Fruit fly (Drosophila melanogaster) whole organism, embryonic: Measurements from ENCODE around the gene Bro.

Source experiments
- Asciz ChIP-seq: fragments of 200-800 bp; sonication (Bioruptor generic); optimal IDR thresholded peaks from 2 replicates; lab custom pipeline; 2017; ENCODE audit warnings: missing biosample characterization, mild to moderate bottlenecking, missing genetic modification characterization, missing genetic modification reagents
- Awh ChIP-seq: fragments of 200-800 bp; sonication (Bioruptor generic); IDR thresholded peaks from 2 replicates; pipeline ENCODE4, ENCODE4 v1.3.6; 2022; ENCODE audit warnings: missing biosample characterization, missing genetic modification characterization
- BEAF-32 ChIP-seq: fragments of 200-800 bp; sonication (Bioruptor generic); optimal IDR thresholded peaks from 3 replicates; lab custom pipeline; 2017; ENCODE audit warnings: missing biosample characterization, missing genetic modification characterization, mild to moderate bottlenecking, moderate library complexity, missing genetic modification reagents
- CG10267 ChIP-seq: fragments of 200-800 bp; sonication (Bioruptor generic); optimal IDR thresholded peaks from 2 replicates; lab custom pipeline; 2018; ENCODE audit warnings: missing biosample characterization, mild to moderate bottlenecking, missing genetic modification characterization, moderate library complexity
- CG10366 ChIP-seq: fragments of 200-800 bp; sonication (Bioruptor generic); IDR thresholded peaks from 2 replicates; pipeline ENCODE4 v1.3.6; 2022; ENCODE audit warnings: missing biosample characterization, missing genetic modification characterization
- CG11247 ChIP-seq: fragments of 200-800 bp; sonication (Bioruptor generic); IDR thresholded peaks from 2 replicates; pipeline ENCODE4 v1.3.6; 2022; ENCODE audit warnings: missing biosample characterization, missing genetic modification characterization
- CG12219 ChIP-seq: fragments of 200-800 bp; sonication (Bioruptor generic); optimal IDR thresholded peaks from 3 replicates; lab custom pipeline; 2018; ENCODE audit warnings: missing biosample characterization, mild to moderate bottlenecking, missing genetic modification characterization
- CG13424 ChIP-seq: fragments of 200-800 bp; sonication (Bioruptor generic); optimal IDR thresholded peaks from 2 replicates; lab custom pipeline; 2019; ENCODE audit warnings: missing biosample characterization, mild to moderate bottlenecking, missing genetic modification characterization, moderate library complexity
- CG14050 ChIP-seq: fragments of 200-800 bp; sonication (Bioruptor generic); IDR thresholded peaks from 3 replicates; pipeline ENCODE4 v1.3.6; 2022; ENCODE audit warnings: missing biosample characterization, missing genetic modification characterization
- CG14710 ChIP-seq: fragments of 200-800 bp; sonication (Bioruptor generic); optimal IDR thresholded peaks from 3 replicates; lab custom pipeline; 2019; ENCODE audit warnings: missing biosample characterization, mild to moderate bottlenecking, missing genetic modification characterization, moderate library complexity
- CG15601 ChIP-seq: fragments of 200-800 bp; sonication (Bioruptor generic); optimal IDR thresholded peaks from 3 replicates; lab custom pipeline; 2019; ENCODE audit warnings: missing biosample characterization, mild to moderate bottlenecking, missing genetic modification characterization, moderate library complexity
- CG17802 ChIP-seq: fragments of 200-800 bp; sonication (Bioruptor generic); optimal IDR thresholded peaks from 2 replicates; lab custom pipeline; 2018; ENCODE audit warnings: missing biosample characterization, mild to moderate bottlenecking, missing genetic modification characterization, moderate library complexity
- CG17829 ChIP-seq: fragments of 200-800 bp; optimal IDR thresholded peaks from 2 replicates; lab custom pipeline; 2019; ENCODE audit warnings: missing biosample characterization, mild to moderate bottlenecking, missing genetic modification characterization, moderate library complexity
- CG2202 ChIP-seq: fragments of 200-800 bp; sonication (Bioruptor generic); optimal IDR thresholded peaks from 2 replicates; lab custom pipeline; 2018; ENCODE audit warnings: missing biosample characterization, mild to moderate bottlenecking, missing genetic modification characterization
- CG31441 ChIP-seq: fragments of 200-800 bp; sonication (Bioruptor generic); IDR thresholded peaks from 2 replicates; pipeline ENCODE4 v1.3.6; 2022; ENCODE audit warnings: missing biosample characterization, missing genetic modification characterization
- CG3847 ChIP-seq: fragments of 200-800 bp; sonication (Bioruptor generic); IDR thresholded peaks from 2 replicates; pipeline ENCODE4 v1.3.6; 2022; ENCODE audit warnings: missing biosample characterization, missing genetic modification characterization
- CG4617 ChIP-seq: fragments of 200-800 bp; sonication (Bioruptor generic); optimal IDR thresholded peaks from 3 replicates; lab custom pipeline; 2016; ENCODE audit warnings: missing biosample characterization, missing genetic modification characterization, borderline replicate concordance
- CG6175 ChIP-seq: fragments of 200-800 bp; sonication (Bioruptor generic); IDR thresholded peaks from 3 replicates; pipeline ENCODE4 v1.3.6; 2022; ENCODE audit warnings: missing biosample characterization, missing genetic modification characterization
- CG6654 ChIP-seq: fragments of 200-800 bp; sonication (Bioruptor generic); optimal IDR thresholded peaks from 2 replicates; lab custom pipeline; 2017; ENCODE audit warnings: missing biosample characterization, mild to moderate bottlenecking, missing genetic modification characterization
- CG6689 ChIP-seq: fragments of 200-800 bp; sonication (Bioruptor generic); IDR thresholded peaks from 2 replicates; pipeline ENCODE4 v1.3.6; 2022; ENCODE audit warnings: missing biosample characterization, missing genetic modification characterization
- CG7786 ChIP-seq: fragments of 200-800 bp; sonication (Bioruptor generic); optimal IDR thresholded peaks from 2 replicates; lab custom pipeline; 2016; ENCODE audit warnings: missing biosample characterization, missing genetic modification characterization
- CG7928 ChIP-seq: fragments of 200-800 bp; sonication (Bioruptor generic); optimal IDR thresholded peaks from 2 replicates; lab custom pipeline; 2017; ENCODE audit warnings: missing biosample characterization, mild to moderate bottlenecking, missing genetic modification characterization
- CG8478 ChIP-seq: fragments of >200 bp; optimal IDR thresholded peaks from 2 replicates; lab custom pipeline; 2018
- CG9215 ChIP-seq: fragments of 200-800 bp; sonication (Bioruptor generic); IDR thresholded peaks from 2 replicates; pipeline ENCODE4 v1.3.6; 2022; ENCODE audit warnings: missing biosample characterization, missing genetic modification characterization
- CG9437 ChIP-seq: fragments of 200-800 bp; sonication (Bioruptor generic); optimal IDR thresholded peaks from 2 replicates; lab custom pipeline; 2018; ENCODE audit warnings: missing biosample characterization, mild to moderate bottlenecking, missing genetic modification characterization
- CG9797 ChIP-seq: fragments of 200-800 bp; sonication (Bioruptor generic); optimal IDR thresholded peaks from 3 replicates; lab custom pipeline; 2018; ENCODE audit warnings: missing biosample characterization, mild to moderate bottlenecking, missing genetic modification characterization
- Dip2 ChIP-seq: fragments of 200-800 bp; sonication (Bioruptor generic); IDR thresholded peaks from 2 replicates; pipeline ENCODE4 v1.3.6; 2022; ENCODE audit warnings: missing biosample characterization, missing genetic modification characterization
- Ets97D ChIP-seq: fragments of 200-800 bp; sonication (Bioruptor generic); optimal IDR thresholded peaks from 3 replicates; lab custom pipeline; 2016; ENCODE audit warnings: missing biosample characterization, missing genetic modification characterization
- HHEX ChIP-seq: fragments of 200-800 bp; sonication (Bioruptor generic); optimal IDR thresholded peaks from 3 replicates; lab custom pipeline; 2017; ENCODE audit warnings: missing biosample characterization, mild to moderate bottlenecking, missing genetic modification characterization, missing genetic modification reagents
- Myb ChIP-seq: fragments of 200-800 bp; sonication (Bioruptor generic); optimal IDR thresholded peaks from 2 replicates; lab custom pipeline; 2016; ENCODE audit warnings: missing biosample characterization, missing genetic modification characterization
- Opbp ChIP-seq: fragments of 200-800 bp; sonication (Bioruptor generic); IDR thresholded peaks from 3 replicates; pipeline ENCODE4 v1.3.6; 2022; ENCODE audit warnings: missing biosample characterization, missing genetic modification characterization; ENCODE audit not compliant: partially characterized antibody
- Side ChIP-seq: fragments of 200-800 bp; sonication (Bioruptor generic); optimal IDR thresholded peaks from 2 replicates; lab custom pipeline; 2016; ENCODE audit warnings: missing biosample characterization, missing genetic modification characterization
- Stat92E ChIP-seq, 3 experiments: fragments of >200 bp in 2 of 3; fragments of 200-800 bp in 1 of 3; sonication (Bioruptor generic) in 1 of 3; optimal IDR thresholded peaks; 2 replicates each; lab custom pipeline; 2017 to 2019; ENCODE audit warnings: missing biosample characterization in 3 of 3, missing genetic modification characterization in 3 of 3, mild to moderate bottlenecking in 1 of 3, moderate library complexity in 1 of 3
- Usf ChIP-seq: fragments of 200-800 bp; sonication (Bioruptor generic); optimal IDR thresholded peaks from 2 replicates; lab custom pipeline; 2017; ENCODE audit warnings: missing genotype, missing biosample characterization, missing genetic modification characterization
- ase ChIP-seq: fragments of 200-800 bp; sonication (Bioruptor generic); IDR thresholded peaks from 3 replicates; pipeline ENCODE4 v1.3.6; 2022; ENCODE audit warnings: missing biosample characterization, missing genetic modification characterization
- ash1 ChIP-seq: fragments of 200-800 bp; sonication (Bioruptor generic); optimal IDR thresholded peaks from 2 replicates; lab custom pipeline; 2018; ENCODE audit warnings: missing biosample characterization, mild to moderate bottlenecking, missing genetic modification characterization
- bab2 ChIP-seq: fragments of 200-800 bp; sonication (Bioruptor generic); optimal IDR thresholded peaks from 2 replicates; lab custom pipeline; 2016; ENCODE audit warnings: missing biosample characterization, missing genetic modification characterization
- bcd ChIP-seq: fragments of 200-800 bp; sonication (Bioruptor generic); optimal IDR thresholded peaks from 2 replicates; lab custom pipeline; 2017; ENCODE audit warnings: missing biosample characterization, mild to moderate bottlenecking, missing genetic modification characterization
- dimm ChIP-seq: fragments of 200-800 bp; sonication (Bioruptor generic); IDR thresholded peaks from 2 replicates; pipeline ENCODE4 v1.3.6; 2022; ENCODE audit warnings: missing biosample characterization, missing genetic modification characterization
- en ChIP-seq: fragments of 200-800 bp; sonication (Bioruptor generic); optimal IDR thresholded peaks from 2 replicates; lab custom pipeline; 2016; ENCODE audit warnings: missing biosample characterization, missing genetic modification characterization
- eyg ChIP-seq: fragments of 200-800 bp; sonication (Bioruptor generic); optimal IDR thresholded peaks from 3 replicates; lab custom pipeline; 2016; ENCODE audit warnings: missing biosample characterization, missing genetic modification characterization
- grau ChIP-seq: fragments of 200-800 bp; optimal IDR thresholded peaks from 3 replicates; lab custom pipeline; 2019; ENCODE audit warnings: missing biosample characterization, mild to moderate bottlenecking, missing genetic modification characterization, moderate library complexity
- jigr1 ChIP-seq: fragments of 200-800 bp; sonication (Bioruptor generic); IDR thresholded peaks from 3 replicates; pipeline ENCODE4 v1.3.6; 2022; ENCODE audit warnings: missing biosample characterization, missing genetic modification characterization
- nerfin-1 ChIP-seq: fragments of 200-800 bp; sonication (Bioruptor generic); optimal IDR thresholded peaks from 3 replicates; lab custom pipeline; 2019; ENCODE audit warnings: missing biosample characterization, mild to moderate bottlenecking, missing genetic modification characterization, moderate library complexity
- sisA ChIP-seq: fragments of 200-800 bp; sonication (Bioruptor generic); IDR thresholded peaks from 2 replicates; pipeline ENCODE4 v1.3.6; 2022; ENCODE audit warnings: missing biosample characterization, missing genetic modification characterization
- slou ChIP-seq: fragments of 200-800 bp; sonication (Bioruptor generic); optimal IDR thresholded peaks from 3 replicates; lab custom pipeline; 2016; ENCODE audit warnings: missing biosample characterization, missing genetic modification characterization
- tgo ChIP-seq: fragments of 200-800 bp; sonication (Bioruptor generic); IDR thresholded peaks from 3 replicates; pipeline ENCODE4 v1.3.6; 2022; ENCODE audit warnings: missing biosample characterization, missing genetic modification characterization
- z ChIP-seq: fragments of 200-800 bp; sonication (Bioruptor generic); IDR thresholded peaks from 3 replicates; pipeline ENCODE4 v1.3.6; 2022; ENCODE audit warnings: missing biosample characterization, missing genetic modification characterization
- zfh1 ChIP-seq: fragments of 200-800 bp; sonication (Bioruptor generic); IDR thresholded peaks from 3 replicates; pipeline ENCODE4 v1.3.6; 2022; ENCODE audit warnings: missing biosample characterization, missing genetic modification characterization
- zfh2 ChIP-seq: fragments of 200-800 bp; sonication (Bioruptor generic); optimal IDR thresholded peaks from 2 replicates; lab custom pipeline; 2016; ENCODE audit warnings: missing biosample characterization, missing genetic modification characterization

Bro gene

DNA sequence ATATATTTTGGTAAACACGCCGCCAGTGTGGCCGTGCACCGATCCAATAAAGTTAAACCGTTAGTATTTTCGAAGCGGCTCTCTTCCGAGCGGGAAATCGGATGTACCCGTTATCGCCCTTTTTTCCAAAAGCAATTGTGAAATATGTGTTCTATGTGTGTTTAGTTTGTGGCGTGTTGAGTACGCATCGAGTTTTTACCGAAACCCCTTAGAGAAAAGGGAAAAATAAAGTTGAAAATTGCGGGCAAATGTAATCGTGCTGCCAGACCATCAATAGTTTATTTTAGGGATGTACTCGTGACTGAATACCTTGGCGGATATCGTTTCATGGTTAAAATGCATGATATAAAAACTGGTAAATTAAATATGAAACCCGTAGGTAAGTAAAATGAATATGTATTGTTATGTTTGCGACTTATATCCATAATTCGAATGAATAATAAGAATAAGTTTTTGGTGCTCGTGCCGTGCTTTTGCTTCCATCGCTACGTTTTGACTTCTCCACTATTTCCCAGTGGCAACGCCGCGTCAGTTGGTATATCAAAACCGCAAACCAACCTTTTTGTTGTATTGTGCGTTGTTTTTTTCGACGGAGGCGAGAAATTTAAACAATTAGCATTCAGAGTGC lies 8.4 kb upstream of the Bro start, which contains the start of the genes Mettl2 and Bgb (continued):
- TF ChIP-seq Dip2 (GFP tag; lab: Robert Waterston, UW) = no peak
- TF ChIP-seq CG9437 (GFP tag; lab: Kevin White, UChicago) = peak; percentile 61
- TF ChIP-seq CG13424 (tag; lab: Kevin White, UChicago) = peak; percentile 76
- TF ChIP-seq CG6689 (GFP tag; lab: Robert Waterston, UW) = peak; percentile 88
- TF ChIP-seq CG7928 (GFP tag; lab: Kevin White, UChicago) = peak; percentile 2
- peak; percentile 23; the same call in 2 of the 3 replicates for TF ChIP-seq CG14050 (GFP tag; lab: Robert Waterston, UW)
- TF ChIP-seq nerfin-1 (tag; lab: Kevin White, UChicago) = peak; percentile 54
- TF ChIP-seq dimm (GFP tag; lab: Robert Waterston, UW) = no peak
- peak; percentile 53 for TF ChIP-seq en (GFP tag; lab: Kevin White, UChicago)
- peak; percentile 82; the same call in 2 of the 3 replicates for TF ChIP-seq ase (GFP tag; lab: Robert Waterston, UW)
- peak; percentile 71; the same call in 2 of the 3 replicates for TF ChIP-seq jigr1 (GFP tag; lab: Robert Waterston, UW)
- TF ChIP-seq CG9215 (GFP tag; lab: Robert Waterston, UW) = peak; percentile 90
- peak; percentile 89 for TF ChIP-seq BEAF-32
- peak; percentile 69 for TF ChIP-seq CG10366 (GFP tag; lab: Robert Waterston, UW)
- peak; percentile 16 for TF ChIP-seq CG6654 (GFP tag; lab: Kevin White, UChicago)
- peak; percentile 73 for TF ChIP-seq eyg
- TF ChIP-seq Awh (GFP tag; lab: Robert Waterston, UW) = peak; percentile 25; the same call in 1 of the 2 replicates
- TF ChIP-seq grau (tag; lab: Kevin White, UChicago) = peak; percentile 77
- TF ChIP-seq CG11247 (GFP tag; lab: Robert Waterston, UW) = peak; percentile 68
- TF ChIP-seq CG12219 (GFP tag; lab: Kevin White, UChicago) = no peak
- peak; percentile 89 for TF ChIP-seq CG14710 (tag; lab: Kevin White, UChicago)
- no peak for TF ChIP-seq CG15601
- peak; percentile 59 for TF ChIP-seq CG4617 (GFP tag; lab: Kevin White, UChicago)
- peak; percentile 82 for TF ChIP-seq CG3847
- peak; percentile 52 for TF ChIP-seq Usf (GFP tag; lab: Kevin White, UChicago)
- TF ChIP-seq CG2202 (tag; lab: Kevin White, UChicago) = peak; percentile 1
- TF ChIP-seq Opbp (GFP tag; lab: Robert Waterston, UW) = peak; percentile 62; the same call in 2 of the 3 replicates
- TF ChIP-seq CG8478 (lab: Kevin White, UChicago) = no peak
- TF ChIP-seq tgo = peak; percentile 86
- TF ChIP-seq z = no peak
- peak; percentile 66 for TF ChIP-seq CG10267 (tag; lab: Kevin White, UChicago)
- peak; percentile 32 for TF ChIP-seq HHEX (GFP tag; lab: Kevin White, UChicago)
- peak; percentile 93 for TF ChIP-seq sisA
- peak; percentile 79 for TF ChIP-seq bab2 (GFP tag; lab: Kevin White, UChicago)
- TF ChIP-seq CG31441 (GFP tag; lab: Robert Waterston, UW) = peak; percentile 74
- TF ChIP-seq Stat92E (GFP tag; optimal IDR thresholded peaks at IDR 0.05; lab: Kevin White, UChicago) = no peak
- TF ChIP-seq CG17829 = peak; percentile 77
- no peak for TF ChIP-seq ash1 (GFP tag; lab: Kevin White, UChicago)
- TF ChIP-seq zfh2 (GFP tag; lab: Kevin White, UChicago) = peak; percentile 91
- peak; percentile 72 for TF ChIP-seq Side (GFP tag; lab: Kevin White, UChicago)
- TF ChIP-seq Ets97D = peak; percentile 69
- TF ChIP-seq CG9797 = peak; percentile 76
- TF ChIP-seq Myb = peak; percentile 80
- TF ChIP-seq Asciz (GFP tag; lab: Kevin White, UChicago) = no peak
- TF ChIP-seq slou (GFP tag; lab: Kevin White, UChicago) = peak; percentile 63
- TF ChIP-seq CG6175 = peak; percentile 61; the same call in 1 of the 3 replicates
- TF ChIP-seq bcd (GFP tag; lab: Kevin White, UChicago) = peak; percentile 75
- TF ChIP-seq CG7786 (GFP tag; lab: Kevin White, UChicago) = peak; percentile 83
- TF ChIP-seq CG17802 (tag; lab: Kevin White, UChicago) = peak; percentile 34
- peak; percentile 84 for TF ChIP-seq zfh1 (GFP tag; lab: Robert Waterston, UW)
